Fruit fly (Drosophila melanogaster): ENCODE results near the gene ValRS-m.

DNA sequence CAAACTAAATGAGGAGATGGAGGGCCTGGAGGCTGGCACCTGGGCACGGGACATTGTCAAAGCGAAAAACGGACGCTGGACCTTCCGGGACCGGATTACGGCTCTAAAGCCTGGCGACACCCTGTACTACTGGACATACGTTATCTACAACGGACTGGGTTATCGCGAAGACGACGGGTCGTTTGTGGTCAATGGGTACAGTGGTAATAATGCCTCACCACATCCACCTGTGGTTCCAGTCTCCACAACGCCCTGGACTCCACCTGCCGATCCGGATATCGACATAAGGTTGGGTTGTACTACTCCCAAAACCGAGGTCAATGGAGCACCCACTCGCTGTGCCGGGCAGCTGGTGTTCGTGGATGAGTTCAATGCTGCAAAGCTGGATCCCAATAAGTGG is 9.4 kb downstream of the ValRS-m start:
- TF ChIP-seq Hr38 (GFP tag; optimal IDR thresholded peaks at IDR 0.05) (no peak), eg (GFP tag; IDR thresholded peaks at IDR 0.05) (no peak), CG6808 (GFP tag; optimal IDR thresholded peaks at IDR 0.05) (no peak), CG6792 (GFP tag; optimal IDR thresholded peaks at IDR 0.05) (no peak), fkh (GFP tag; optimal IDR thresholded peaks at IDR 0.05) (no peak), spab (GFP tag; optimal IDR thresholded peaks at IDR 0.05) (no peak)
